Fruit fly (Drosophila melanogaster) whole organism, larva: ENCODE results near the gene CG3062.

Source experiments
- noc ChIP-seq: fragments of 200-800 bp; sonication (Bioruptor generic); optimal IDR thresholded peaks from 3 replicates; lab custom pipeline; 2019; ENCODE audit warnings: missing biosample characterization, mild to moderate bottlenecking, missing genetic modification characterization, moderate library complexity

Gene CG3062

dm6 chrX:4669438-4669837, 24.8 kb upstream of the CG3062 start:
- no peak for TF ChIP-seq noc (tag; lab: Kevin White, UChicago)

- TF ChIP-seq noc (tag; lab: Kevin White, UChicago): peak; percentile 94
These were observed 22.1 kb upstream of the CG3062 start, which contains the start of gene CG3009 for dm6 chrX:4666650-4667360. Gene CG3009 (minus strand): TSS chrX:4666700.

- no peak for TF ChIP-seq noc (tag; lab: Kevin White, UChicago)
These were observed 19.4 kb upstream of the CG3062 start for dm6 chrX:4664107-4664506.

dm6 chrX:4660642-4661252, 16.1 kb upstream of the CG3062 start:
- no peak for TF ChIP-seq noc (tag; lab: Kevin White, UChicago)

dm6 chrX:4657896-4658295, 13.2 kb upstream of the CG3062 start:
- no peak for TF ChIP-seq noc (tag; lab: Kevin White, UChicago)

dm6 chrX:4654397-4654796, 9.7 kb upstream of the CG3062 start, which contains the start of gene CG15473:
Gene CG15473 (minus strand): TSS chrX:4654497.
- TF ChIP-seq noc (tag; lab: Kevin White, UChicago): no peak

- TF ChIP-seq noc (tag; lab: Kevin White, UChicago): no peak
These were observed 5.1 kb upstream of the CG3062 start, which contains the start of the genes Cbp80 and Torsin for dm6 chrX:4649751-4650150. Gene Cbp80 (plus strand): TSS chrX:4650015. Gene Torsin (minus strand): TSS chrX:4650032.

- no peak for TF ChIP-seq noc (tag; lab: Kevin White, UChicago)
These were observed 2.8 kb upstream of the CG3062 start, which contains the start of the genes HLH4C and mRpL30 for dm6 chrX:4647316-4648046. Gene HLH4C (minus strand): TSS chrX:4647414. Gene mRpL30 (plus strand): TSS chrX:4647871.

dm6 chrX:4643887-4644286, 781 bp downstream of the CG3062 start, which contains the start of gene CG3081:
Gene CG3081 (minus strand): TSS chrX:4643987.
- no peak for TF ChIP-seq noc (tag; lab: Kevin White, UChicago)

dm6 chrX:4635856-4636486, 8.7 kb downstream of the CG3062 start, which contains the start of the genes Alms1a and pon:
Gene Alms1a (minus strand): TSS chrX:4636004.
Gene pon (plus strand): TSS chrX:4636318.
- TF ChIP-seq noc (tag; lab: Kevin White, UChicago): no peak

dm6 chrX:4630836-4631235, 13.8 kb downstream of the CG3062 start, which contains the start of gene Alms1b:
Gene Alms1b (minus strand): TSS chrX:4630936.
- no peak for TF ChIP-seq noc (tag; lab: Kevin White, UChicago)

dm6 chrX:4627160-4627559, 17.5 kb downstream of the CG3062 start:
- no peak for TF ChIP-seq noc (tag; lab: Kevin White, UChicago)

dm6 chrX:4618869-4619268, 25.8 kb downstream of the CG3062 start:
- TF ChIP-seq noc (tag; lab: Kevin White, UChicago): no peak

dm6 chrX:4616865-4617669, 27.6 kb downstream of the CG3062 start, which contains the start of gene peb:
Gene peb (plus strand): TSS chrX:4617564.
- no peak for TF ChIP-seq noc (tag; lab: Kevin White, UChicago)
